Fruit fly (Drosophila melanogaster): Measurements from ENCODE around the gene Spp.

Spp gene

dm6 chr2L:523165-523835, 21.2 kb downstream of the Spp start:
- TF ChIP-seq tj (GFP tag; optimal IDR thresholded peaks at IDR 0.05) = peak; percentile 21
- peak; percentile 28 for TF ChIP-seq bab1 (GFP tag; optimal IDR thresholded peaks at IDR 0.05)
- TF ChIP-seq Hr96 (GFP tag; optimal IDR thresholded peaks at IDR 0.05) = peak; percentile 13
- no peak for TF ChIP-seq Clk (GFP tag; optimal IDR thresholded peaks at IDR 0.05)
- peak; percentile 3 for TF ChIP-seq cic (GFP tag; optimal IDR thresholded peaks at IDR 0.05)

DNA sequence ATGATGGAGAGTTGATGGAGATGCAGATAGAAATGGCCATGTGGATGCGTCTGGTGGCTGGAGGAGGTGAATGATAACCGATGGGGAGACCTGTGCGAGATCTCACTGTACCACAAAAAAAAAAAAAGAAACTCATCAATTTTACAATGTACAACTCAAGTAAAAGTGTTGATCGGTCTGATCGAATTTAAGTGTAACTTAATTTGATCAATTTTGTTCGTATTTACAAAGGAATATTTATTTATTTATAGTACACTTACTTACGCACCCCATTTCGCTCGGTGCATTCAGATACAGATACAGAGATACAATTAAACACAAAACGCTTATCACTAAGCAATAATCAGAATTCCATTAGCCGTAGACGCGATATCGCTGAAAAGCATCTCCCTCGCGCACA, 21.7 kb downstream of the Spp start:
- no peak for TF ChIP-seq CG12768 (GFP tag; optimal IDR thresholded peaks at IDR 0.05)
- no peak for TF ChIP-seq pad (GFP tag; optimal IDR thresholded peaks at IDR 0.05)
- TF ChIP-seq cic (GFP tag; optimal IDR thresholded peaks at IDR 0.05) = no peak
- no peak for TF ChIP-seq bab1 (GFP tag; optimal IDR thresholded peaks at IDR 0.05)
- TF ChIP-seq CG7101 (tag; optimal IDR thresholded peaks at IDR 0.05) = no peak
- TF ChIP-seq CG5204 (GFP tag; optimal IDR thresholded peaks at IDR 0.05) = no peak
- TF ChIP-seq CG14711 (tag; optimal IDR thresholded peaks at IDR 0.05) = no peak
- TF ChIP-seq CG11617 (GFP tag; optimal IDR thresholded peaks at IDR 0.05) = no peak
- TF ChIP-seq CG1620 (GFP tag; optimal IDR thresholded peaks at IDR 0.05) = no peak
- no peak for TF ChIP-seq Clk (GFP tag; optimal IDR thresholded peaks at IDR 0.05)
- no peak for TF ChIP-seq Hr96 (GFP tag; optimal IDR thresholded peaks at IDR 0.05)
- no peak for TF ChIP-seq Crg-1 (GFP tag; optimal IDR thresholded peaks at IDR 0.05)
- no peak for TF ChIP-seq Mnt (GFP tag; optimal IDR thresholded peaks at IDR 0.05)
- TF ChIP-seq tj (GFP tag; optimal IDR thresholded peaks at IDR 0.05) = no peak
- no peak for TF ChIP-seq kay (GFP tag; ENCODE audit: borderline replicate concordance)
- no peak for TF ChIP-seq cnc (optimal IDR thresholded peaks at IDR 0.05)
- no peak for TF ChIP-seq toe (GFP tag; optimal IDR thresholded peaks at IDR 0.05)
- TF ChIP-seq CG7045 (GFP tag; optimal IDR thresholded peaks at IDR 0.05) = no peak

- no peak for TF ChIP-seq tj (GFP tag; optimal IDR thresholded peaks at IDR 0.05)
- TF ChIP-seq cnc (optimal IDR thresholded peaks at IDR 0.05) = no peak
- TF ChIP-seq kay (GFP tag; ENCODE audit: borderline replicate concordance) = no peak
- no peak for TF ChIP-seq ovo (GFP tag; optimal IDR thresholded peaks at IDR 0.05)
- no peak for TF ChIP-seq CG5204 (GFP tag; optimal IDR thresholded peaks at IDR 0.05)
- no peak for TF ChIP-seq pad (GFP tag; optimal IDR thresholded peaks at IDR 0.05)
Observed at dm6 chr2L:521940-522632, 22.4 kb downstream of the Spp start.

- no peak for TF ChIP-seq cnc (optimal IDR thresholded peaks at IDR 0.05)
- TF ChIP-seq tj (GFP tag; optimal IDR thresholded peaks at IDR 0.05) = peak; percentile 55
Observed at dm6 chr2L:521001-521827, 23.2 kb downstream of the Spp start.

DNA sequence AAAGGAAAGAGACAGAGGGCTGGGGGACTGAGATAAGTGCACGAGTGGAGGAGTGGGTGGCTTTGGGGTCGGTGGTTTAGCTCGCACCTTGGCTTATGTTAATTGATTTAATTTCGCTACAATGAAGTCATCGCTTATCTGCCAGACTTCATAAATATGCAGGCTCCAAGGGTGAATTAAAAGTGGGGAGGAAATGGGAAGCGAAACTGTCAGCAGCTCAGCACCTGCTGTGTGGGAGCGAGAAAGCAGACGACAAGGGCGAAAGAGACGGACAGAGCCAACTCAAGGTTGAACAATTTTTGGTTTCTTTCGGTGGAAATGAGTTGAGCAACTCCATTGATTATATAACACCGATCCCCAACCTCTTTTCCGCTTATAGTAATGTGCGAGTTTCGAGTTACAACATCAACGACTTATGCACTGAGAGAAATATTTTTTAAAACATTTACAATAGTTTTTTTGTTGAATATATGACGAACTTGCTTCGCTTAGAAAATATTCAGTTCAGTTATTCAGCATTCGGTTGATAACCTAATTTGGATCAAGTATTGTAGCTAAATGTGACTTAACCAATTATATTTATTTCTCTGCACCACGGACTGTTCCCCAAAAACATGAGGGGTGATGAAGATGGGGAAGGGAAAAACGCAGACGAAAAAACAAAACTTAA, 24.0 kb downstream of the Spp start:
- peak; percentile 41 for TF ChIP-seq bab1 (GFP tag; optimal IDR thresholded peaks at IDR 0.05)
- TF ChIP-seq CG7045 (GFP tag; optimal IDR thresholded peaks at IDR 0.05) = no peak
- no peak for TF ChIP-seq cic (GFP tag; optimal IDR thresholded peaks at IDR 0.05)
- peak; percentile 39 for TF ChIP-seq CG7101 (tag; optimal IDR thresholded peaks at IDR 0.05)

DNA sequence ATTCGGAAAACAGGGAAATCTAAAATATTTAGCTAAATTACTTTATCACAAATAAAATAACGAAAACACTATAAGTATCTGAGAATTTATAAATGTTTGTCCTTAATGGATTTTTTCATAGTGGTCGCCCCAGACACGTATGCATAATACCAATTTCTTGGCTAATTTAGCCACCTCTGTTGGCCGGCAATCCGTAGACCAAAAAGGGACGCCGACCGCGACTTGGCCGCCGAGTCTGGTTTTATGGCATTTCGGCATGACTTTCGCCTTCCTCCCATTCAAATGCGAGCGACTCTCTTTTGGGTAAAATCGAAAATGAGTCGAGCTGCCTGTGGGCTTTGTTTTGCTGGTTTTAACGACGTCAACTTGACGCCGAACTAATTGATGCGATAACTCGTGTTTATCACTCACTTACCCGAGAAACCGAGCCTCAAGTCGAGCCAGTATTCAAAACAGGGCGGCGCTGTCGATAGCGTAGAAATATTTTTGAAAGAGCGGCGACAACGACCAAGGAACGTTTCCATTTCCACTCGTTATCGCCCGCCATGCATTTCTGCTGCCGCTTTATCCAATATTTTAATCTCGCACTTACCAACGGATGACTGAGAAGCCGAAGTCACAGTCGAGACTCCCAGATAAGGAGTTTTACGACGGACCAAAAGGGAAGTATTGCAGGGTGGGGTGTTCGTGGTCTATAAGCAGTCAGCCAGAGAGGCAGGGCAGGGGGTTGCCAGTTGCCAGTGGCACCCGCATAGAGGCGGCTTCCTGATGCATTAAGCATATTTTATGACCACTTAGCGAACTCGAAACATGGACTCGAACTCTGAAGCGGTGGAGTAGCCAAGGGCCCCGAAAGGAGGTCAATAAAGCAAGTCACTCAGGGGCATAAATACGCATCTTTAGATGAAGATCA, 25.2 kb downstream of the Spp start:
- TF ChIP-seq CG33017 (tag; optimal IDR thresholded peaks at IDR 0.05) (no peak), CG7101 (tag; optimal IDR thresholded peaks at IDR 0.05) (no peak), Mnt (GFP tag; optimal IDR thresholded peaks at IDR 0.05) (no peak), CG14711 (tag; optimal IDR thresholded peaks at IDR 0.05) (no peak), CG1620 (GFP tag; optimal IDR thresholded peaks at IDR 0.05) (no peak), CG7045 (GFP tag; optimal IDR thresholded peaks at IDR 0.05) (no peak), cnc (optimal IDR thresholded peaks at IDR 0.05) (no peak), kay (GFP tag; ENCODE audit: borderline replicate concordance) (no peak), pad (GFP tag; optimal IDR thresholded peaks at IDR 0.05) (no peak)
